Fruit fly (Drosophila melanogaster): ENCODE results near the gene CG44574.

DNA sequence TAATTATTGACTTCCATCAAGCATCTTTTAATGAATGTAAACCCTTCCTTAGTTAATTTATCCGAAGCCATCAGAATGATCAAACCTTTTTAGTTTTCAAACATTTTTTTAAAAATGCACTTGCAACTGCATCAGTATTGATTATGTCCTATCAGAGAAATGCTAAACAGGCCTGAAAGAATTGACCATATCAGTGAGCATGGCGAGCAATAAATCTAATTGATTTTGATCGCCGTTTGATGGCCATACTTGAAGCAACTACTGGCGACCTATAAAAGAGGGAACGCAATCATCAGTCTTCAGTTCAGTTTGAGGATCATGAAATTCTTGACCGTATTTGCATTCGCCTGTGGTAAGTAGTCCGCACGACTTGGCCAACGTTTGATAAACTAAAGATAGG lies 2.2 kb downstream of the CG44574 start, which contains the start of gene CG9029:
- TF ChIP-seq sv (GFP tag; optimal IDR thresholded peaks at IDR 0.05), result no peak
- TF ChIP-seq dmrt93B (GFP tag; optimal IDR thresholded peaks at IDR 0.05), result no peak
- TF ChIP-seq psq (GFP tag; optimal IDR thresholded peaks at IDR 0.05), result no peak
- TF ChIP-seq dsf (GFP tag; optimal IDR thresholded peaks at IDR 0.05; ENCODE audit: borderline replicate concordance), result no peak
- TF ChIP-seq Dfd (GFP tag; optimal IDR thresholded peaks at IDR 0.05), result no peak
- no peak for TF ChIP-seq HLH106 (tag; optimal IDR thresholded peaks at IDR 0.05)
- no peak for TF ChIP-seq fru (GFP tag; optimal IDR thresholded peaks at IDR 0.05)
- no peak for TF ChIP-seq OdsH (GFP tag; optimal IDR thresholded peaks at IDR 0.05)
- no peak for TF ChIP-seq CG9705 (GFP tag; optimal IDR thresholded peaks at IDR 0.05)
- no peak for TF ChIP-seq Hr78 (GFP tag; optimal IDR thresholded peaks at IDR 0.05)
- TF ChIP-seq h (GFP tag; optimal IDR thresholded peaks at IDR 0.05), result no peak
- TF ChIP-seq N (GFP tag; optimal IDR thresholded peaks at IDR 0.05), result no peak
- TF ChIP-seq rgr (GFP tag; optimal IDR thresholded peaks at IDR 0.05), result no peak
